Fruit fly (Drosophila melanogaster) whole organism, embryonic: Measurements from ENCODE around the gene Dup99B.

Experiments
- Blimp-1 ChIP-seq: fragments of 200-800 bp; sonication (Bioruptor generic); optimal IDR thresholded peaks from 3 replicates; lab custom pipeline; 2018; ENCODE audit warnings: missing biosample characterization, missing genetic modification characterization, mild to moderate bottlenecking, moderate library complexity, missing genetic modification reagents
- CG11723 ChIP-seq: fragments of 200-800 bp; sonication (Bioruptor generic); optimal IDR thresholded peaks from 2 replicates; lab custom pipeline; 2017; ENCODE audit warnings: missing biosample characterization, mild to moderate bottlenecking, missing genetic modification characterization
- CG12391 ChIP-seq: fragments of 200-800 bp; sonication (Bioruptor generic); optimal IDR thresholded peaks from 3 replicates; lab custom pipeline; 2018; ENCODE audit warnings: missing biosample characterization, mild to moderate bottlenecking, missing genetic modification characterization, moderate library complexity
- CG12769 ChIP-seq: fragments of 200-800 bp; sonication (Bioruptor generic); optimal IDR thresholded peaks from 2 replicates; lab custom pipeline; 2019; ENCODE audit warnings: missing biosample characterization, mild to moderate bottlenecking, missing genetic modification characterization, moderate library complexity
- CG14050 ChIP-seq: fragments of 200-800 bp; sonication (Bioruptor generic); IDR thresholded peaks from 3 replicates; pipeline ENCODE4 v1.3.6; 2022; ENCODE audit warnings: missing biosample characterization, missing genetic modification characterization
- CG14667 ChIP-seq: fragments of 200-800 bp; sonication (Bioruptor generic); IDR thresholded peaks from 2 replicates; pipeline ENCODE4 v1.3.6; 2022; ENCODE audit warnings: missing biosample characterization, missing genetic modification characterization
- CG1529 ChIP-seq: fragments of 200-800 bp; sonication (Bioruptor generic); optimal IDR thresholded peaks from 3 replicates; lab custom pipeline; 2018; ENCODE audit warnings: missing biosample characterization, missing genetic modification characterization
- CG1647 ChIP-seq: fragments of 200-800 bp; sonication (Bioruptor generic); optimal IDR thresholded peaks from 3 replicates; lab custom pipeline; 2016; ENCODE audit warnings: missing biosample characterization, missing genetic modification characterization
- CG16863 ChIP-seq: fragments of 200-800 bp; sonication (Bioruptor generic); optimal IDR thresholded peaks from 3 replicates; lab custom pipeline; 2016; ENCODE audit warnings: missing biosample characterization, missing genetic modification characterization
- CG17612 ChIP-seq: fragments of 200-800 bp; sonication (Bioruptor generic); IDR thresholded peaks from 2 replicates; pipeline ENCODE4 v1.3.6; 2022; ENCODE audit warnings: missing biosample characterization, missing genetic modification characterization
- CG2116 ChIP-seq: fragments of 200-800 bp; sonication (Bioruptor generic); optimal IDR thresholded peaks from 3 replicates; lab custom pipeline; 2018; ENCODE audit warnings: missing biosample characterization, mild to moderate bottlenecking, missing genetic modification characterization
- CG33213 ChIP-seq: fragments of 200-800 bp; sonication (Bioruptor generic); optimal IDR thresholded peaks from 3 replicates; lab custom pipeline; 2016; ENCODE audit warnings: missing biosample characterization, missing genetic modification characterization
- CG3838 ChIP-seq: fragments of 200-800 bp; sonication (Bioruptor generic); optimal IDR thresholded peaks from 3 replicates; lab custom pipeline; 2016; ENCODE audit warnings: missing biosample characterization, missing genetic modification characterization
- CG4404 ChIP-seq: fragments of 200-800 bp; sonication (Bioruptor generic); IDR thresholded peaks from 2 replicates; pipeline ENCODE4 v1.3.6; 2022; ENCODE audit warnings: missing biosample characterization, missing genetic modification characterization
- CG9817 ChIP-seq: fragments of 200-800 bp; sonication (Bioruptor generic); optimal IDR thresholded peaks from 2 replicates; lab custom pipeline; 2018; ENCODE audit warnings: missing biosample characterization, mild to moderate bottlenecking, missing genetic modification characterization, moderate library complexity
- CHES-1-like ChIP-seq: fragments of 200-800 bp; sonication (Bioruptor generic); optimal IDR thresholded peaks from 2 replicates; lab custom pipeline; 2016; ENCODE audit warnings: missing biosample characterization, missing genetic modification characterization
- Hey ChIP-seq: fragments of 200-800 bp; sonication (Bioruptor generic); optimal IDR thresholded peaks from 3 replicates; lab custom pipeline; 2018; ENCODE audit warnings: missing biosample characterization, mild to moderate bottlenecking, missing genetic modification characterization
- Lhr ChIP-seq: fragments of 200-800 bp; sonication (Bioruptor generic); optimal IDR thresholded peaks from 3 replicates; lab custom pipeline; 2017; ENCODE audit warnings: mild to moderate bottlenecking, missing biosample characterization, missing genetic modification reagents, missing genetic modification characterization
- MTF-1 ChIP-seq: fragments of 200-800 bp; sonication (Bioruptor generic); optimal IDR thresholded peaks from 2 replicates; lab custom pipeline; 2018; ENCODE audit warnings: missing biosample characterization, mild to moderate bottlenecking, missing genetic modification characterization, borderline replicate concordance
- Med ChIP-seq: fragments of 200-800 bp; sonication (Bioruptor generic); peaks from one replicate; lab custom pipeline; 2016; ENCODE audit warnings: missing biosample characterization, missing genetic modification characterization, mild to moderate bottlenecking, inconsistent platforms, moderate library complexity
- Six4 ChIP-seq: fragments of 200-800 bp; sonication (Bioruptor generic); optimal IDR thresholded peaks from 2 replicates; lab custom pipeline; 2016; ENCODE audit warnings: missing biosample characterization, missing genetic modification characterization
- Sox100B ChIP-seq: fragments of 200-800 bp; sonication (Bioruptor generic); optimal IDR thresholded peaks from 3 replicates; lab custom pipeline; 2018; ENCODE audit warnings: missing biosample characterization, mild to moderate bottlenecking, missing genetic modification characterization
- Taf1 ChIP-seq: fragments of 200-800 bp; sonication (Bioruptor generic); IDR thresholded peaks from 2 replicates; pipeline ENCODE4 v1.3.6; 2022; ENCODE audit warnings: missing biosample characterization, missing genetic modification characterization
- Tbp ChIP-seq: fragments of >200 bp; optimal IDR thresholded peaks from 2 replicates; lab custom pipeline; 2018; ENCODE audit warnings: missing biosample characterization, missing genetic modification characterization
- Xrp1 ChIP-seq: fragments of 200-800 bp; sonication (Bioruptor generic); IDR thresholded peaks from 2 replicates; pipeline ENCODE4 v1.3.6; 2022; ENCODE audit warnings: missing biosample characterization, missing genetic modification characterization
- bbx ChIP-seq: fragments of 200-800 bp; sonication (Bioruptor generic); IDR thresholded peaks from 2 replicates; pipeline ENCODE4 v1.3.6; 2022; ENCODE audit warnings: missing biosample characterization, missing genetic modification characterization; ENCODE audit not compliant: partially characterized antibody
- br ChIP-seq: fragments of >200 bp; optimal IDR thresholded peaks from 2 replicates; lab custom pipeline; 2017
- btn ChIP-seq: fragments of 200-800 bp; sonication (Bioruptor generic); optimal IDR thresholded peaks from 2 replicates; lab custom pipeline; 2016; ENCODE audit warnings: missing biosample characterization, missing genetic modification characterization
- croc ChIP-seq: fragments of 200-800 bp; sonication (Bioruptor generic); conservative IDR thresholded peaks from 3 replicates; pipeline ENCODE4 v1.3.6; 2022; ENCODE audit warnings: missing biosample characterization, missing genetic modification characterization
- dm ChIP-seq: fragments of 200-800 bp; sonication (Bioruptor generic); optimal IDR thresholded peaks from 3 replicates; lab custom pipeline; 2016; ENCODE audit warnings: missing biosample characterization, missing genetic modification characterization
- ems ChIP-seq: fragments of 200-800 bp; sonication (Bioruptor generic); optimal IDR thresholded peaks from 3 replicates; lab custom pipeline; 2016; ENCODE audit warnings: missing biosample characterization, missing genetic modification characterization
- eyg ChIP-seq: fragments of 200-800 bp; sonication (Bioruptor generic); optimal IDR thresholded peaks from 3 replicates; lab custom pipeline; 2016; ENCODE audit warnings: missing biosample characterization, missing genetic modification characterization
- gem ChIP-seq: fragments of 200-800 bp; sonication (Bioruptor generic); optimal IDR thresholded peaks from 2 replicates; lab custom pipeline; 2019; ENCODE audit warnings: missing biosample characterization, mild to moderate bottlenecking, missing genetic modification characterization, moderate library complexity
- lilli ChIP-seq: fragments of 200-800 bp; sonication (Bioruptor generic); optimal IDR thresholded peaks from 3 replicates; lab custom pipeline; 2016; ENCODE audit warnings: missing biosample characterization, missing genetic modification characterization
- nom ChIP-seq: fragments of 200-800 bp; sonication (Bioruptor generic); optimal IDR thresholded peaks from 2 replicates; lab custom pipeline; 2017; ENCODE audit warnings: missing biosample characterization, missing genetic modification characterization, mild to moderate bottlenecking, moderate library complexity, missing genetic modification reagents
- onecut ChIP-seq: fragments of 200-800 bp; sonication (Bioruptor generic); IDR thresholded peaks from 2 replicates; pipeline ENCODE4 v1.3.6; 2022; ENCODE audit warnings: missing biosample characterization, missing genetic modification characterization
- pita ChIP-seq: fragments of 200-800 bp; sonication (Bioruptor generic); optimal IDR thresholded peaks from 2 replicates; lab custom pipeline; 2017; ENCODE audit warnings: missing biosample characterization, mild to moderate bottlenecking, missing genetic modification characterization
- prd ChIP-seq, 3 experiments: fragments of >200 bp in 2 of 3; fragments of 200-800 bp in 1 of 3; sonication (Bioruptor generic) in 1 of 3; optimal IDR thresholded peaks in 2 of 3; IDR thresholded peaks in 1 of 3; 2 replicates in 2 of 3; 3 replicates in 1 of 3; pipeline versions ENCODE4 v1.3.6 to Lab custom; 2017 to 2022; ENCODE audit warnings: missing biosample characterization in 1 of 3, missing genetic modification characterization in 1 of 3
- ro ChIP-seq: fragments of 200-800 bp; sonication (Bioruptor generic); IDR thresholded peaks from 2 replicates; pipeline ENCODE4 v1.3.6; 2022; ENCODE audit warnings: missing biosample characterization, missing genetic modification characterization
- slp2 ChIP-seq: fragments of 200-800 bp; sonication (Bioruptor generic); optimal IDR thresholded peaks from 2 replicates; lab custom pipeline; 2016; ENCODE audit warnings: missing biosample characterization, missing genetic modification characterization
- toy ChIP-seq: fragments of 200-800 bp; sonication (Bioruptor generic); IDR thresholded peaks from 2 replicates; pipeline ENCODE4 v1.3.6; 2022; ENCODE audit warnings: missing biosample characterization, missing genetic modification characterization
- ttk ChIP-seq: fragments of 200-800 bp; sonication (Bioruptor generic); IDR thresholded peaks from 2 replicates; pipeline ENCODE4 v2.1.2; 2022; ENCODE audit warnings: missing biosample characterization, missing genetic modification characterization
- unc-4 ChIP-seq: fragments of 200-800 bp; sonication (Bioruptor generic); IDR thresholded peaks from 2 replicates; pipeline ENCODE4 v1.3.6; 2022; ENCODE audit warnings: missing biosample characterization, missing genetic modification characterization; ENCODE audit not compliant: partially characterized antibody
- z ChIP-seq: fragments of 200-800 bp; sonication (Bioruptor generic); IDR thresholded peaks from 3 replicates; pipeline ENCODE4 v1.3.6; 2022; ENCODE audit warnings: missing biosample characterization, missing genetic modification characterization

Dup99B gene

dm6 chr3R:29745056-29745455 lies 29.9 kb upstream of the Dup99B start, which contains the start of the genes Wdr24 and IntS11 (continued):
- TF ChIP-seq dm (GFP tag; lab: Kevin White, UChicago): peak; percentile 74
- no peak for TF ChIP-seq Six4 (GFP tag; lab: Kevin White, UChicago)
- TF ChIP-seq unc-4: peak; percentile 30; the same call in 1 of the 2 replicates
- TF ChIP-seq prd (optimal IDR thresholded peaks at IDR 0.05; lab: Kevin White, UChicago): no peak
- peak; percentile 96 for TF ChIP-seq prd (GFP tag; IDR thresholded peaks at IDR 0.05; lab: Robert Waterston, UW)
- no peak for TF ChIP-seq bbx (GFP tag; lab: Robert Waterston, UW)
- TF ChIP-seq CG33213 (GFP tag; lab: Kevin White, UChicago): peak; percentile 42
- peak; percentile 93 for TF ChIP-seq lilli
- no peak for TF ChIP-seq Hey (tag; lab: Kevin White, UChicago)
- no peak for TF ChIP-seq Sox100B
- peak; percentile 72 for TF ChIP-seq CHES-1-like
- peak; percentile 50 for TF ChIP-seq CG16863 (GFP tag; lab: Kevin White, UChicago)
- peak; percentile 89 for TF ChIP-seq gem (tag; lab: Kevin White, UChicago)
- no peak for TF ChIP-seq br
- TF ChIP-seq CG3838 (GFP tag; lab: Kevin White, UChicago): no peak
- peak; percentile 76; the same call in 1 of the 2 replicates for TF ChIP-seq CG17612 (GFP tag; lab: Robert Waterston, UW)
- TF ChIP-seq MTF-1 (GFP tag; lab: Kevin White, UChicago): no peak
- peak; percentile 79 for TF ChIP-seq nom (GFP tag; lab: Kevin White, UChicago)
- TF ChIP-seq toy: peak; percentile 85
- TF ChIP-seq CG4404 (GFP tag; lab: Robert Waterston, UW): peak; percentile 90
- TF ChIP-seq CG14050 (GFP tag; lab: Robert Waterston, UW): peak; percentile 83; the same call in 2 of the 3 replicates
- TF ChIP-seq CG11723 (GFP tag; lab: Kevin White, UChicago): no peak
- TF ChIP-seq pita (GFP tag; lab: Kevin White, UChicago): no peak
- TF ChIP-seq ro (GFP tag; lab: Robert Waterston, UW): peak; percentile 18; the same call in 1 of the 2 replicates
- peak; percentile 47 for TF ChIP-seq slp2 (GFP tag; lab: Kevin White, UChicago)
- TF ChIP-seq CG2116 (GFP tag; lab: Kevin White, UChicago): peak; percentile 81
- no peak for TF ChIP-seq Lhr (GFP tag; lab: Kevin White, UChicago)
- TF ChIP-seq CG12391 (tag; lab: Kevin White, UChicago): peak; percentile 84
- TF ChIP-seq croc (GFP tag; lab: Robert Waterston, UW): peak; percentile 75
- peak; percentile 69 for TF ChIP-seq ems (GFP tag; lab: Kevin White, UChicago)
- TF ChIP-seq CG9817: peak; percentile 93
- no peak for TF ChIP-seq Tbp (GFP tag; lab: Kevin White, UChicago)
- no peak for TF ChIP-seq eyg (GFP tag; lab: Kevin White, UChicago)
- peak; percentile 79 for TF ChIP-seq Xrp1
- no peak for TF ChIP-seq CG1529 (GFP tag; lab: Kevin White, UChicago)
- no peak for TF ChIP-seq btn
- TF ChIP-seq ttk (GFP tag; lab: Robert Waterston, UW): peak; percentile 94
- TF ChIP-seq Taf1 (GFP tag; lab: Robert Waterston, UW): peak; percentile 86

DNA sequence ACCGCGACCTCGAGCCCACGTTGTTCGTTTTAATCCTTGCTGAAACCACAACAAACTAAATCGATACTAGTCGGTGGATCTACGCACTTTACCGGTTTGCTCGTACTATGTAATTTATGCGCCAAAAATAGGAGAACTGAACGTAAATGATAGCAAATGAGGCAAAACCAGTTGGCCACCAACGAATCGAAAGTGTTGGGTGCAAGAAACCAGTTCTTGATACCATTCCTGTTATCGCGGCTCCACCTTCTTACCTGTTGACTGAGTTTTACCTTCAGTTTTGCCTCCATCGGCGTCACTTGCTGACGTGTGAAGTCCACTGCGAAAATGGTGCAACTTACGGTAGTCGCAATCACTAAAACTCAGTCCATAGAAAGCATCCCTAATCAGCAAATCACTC lies 24.9 kb upstream of the Dup99B start:
- TF ChIP-seq CG1647: no peak
- peak; percentile 77 for TF ChIP-seq Blimp-1 (GFP tag; lab: Kevin White, UChicago)
- TF ChIP-seq onecut (GFP tag; lab: Robert Waterston, UW): peak; percentile 40; the same call in 1 of the 2 replicates
- peak; percentile 41 for TF ChIP-seq Med (GFP tag; lab: Kevin White, UChicago)
- TF ChIP-seq CG14667 (GFP tag; lab: Robert Waterston, UW): no peak
- no peak for TF ChIP-seq z
- TF ChIP-seq CG12769 (tag; lab: Kevin White, UChicago): peak; percentile 47
